Fruit fly (Drosophila melanogaster): ENCODE data around the gene Acbp5.
A peak's percentile ranks its signal among the peaks of the same experiment; 100 is the strongest.

Gene Acbp5

dm6 chr3L:8748323-8748722 lies 40.0 kb downstream of the Acbp5 start (continued):
- TF ChIP-seq ERR (GFP tag; optimal IDR thresholded peaks at IDR 0.05) = no peak
- TF ChIP-seq Pdp1 (GFP tag; optimal IDR thresholded peaks at IDR 0.05) = no peak
- no peak for TF ChIP-seq ase (GFP tag; IDR thresholded peaks at IDR 0.05)
- no peak for TF ChIP-seq CG18476 (GFP tag; optimal IDR thresholded peaks at IDR 0.05)
- TF ChIP-seq Sox102F (GFP tag; optimal IDR thresholded peaks at IDR 0.05) = peak; percentile 32
- no peak for TF ChIP-seq az2 (GFP tag; optimal IDR thresholded peaks at IDR 0.05)
- TF ChIP-seq sima (GFP tag; optimal IDR thresholded peaks at IDR 0.05) = no peak
- no peak for TF ChIP-seq Ssrp (tag; optimal IDR thresholded peaks at IDR 0.05)
- no peak for TF ChIP-seq CG11504 (tag; optimal IDR thresholded peaks at IDR 0.05)
- no peak for TF ChIP-seq lbe (GFP tag; optimal IDR thresholded peaks at IDR 0.05)
- peak in 1 of 2 experiments; percentile 4 for TF ChIP-seq bsh (GFP tag; optimal IDR thresholded peaks at IDR 0.05)
- peak; percentile 26 for TF ChIP-seq gem (tag; optimal IDR thresholded peaks at IDR 0.05)
- TF ChIP-seq CG12769 (tag; optimal IDR thresholded peaks at IDR 0.05) = no peak
- TF ChIP-seq Fer1 (GFP tag; optimal IDR thresholded peaks at IDR 0.05) = no peak
- TF ChIP-seq Hr51 (GFP tag; optimal IDR thresholded peaks at IDR 0.05) = peak in 1 of 2 experiments; percentile 7
- no peak for TF ChIP-seq Doc2 (GFP tag; IDR thresholded peaks at IDR 0.05)
- TF ChIP-seq croc (GFP tag; conservative IDR thresholded peaks at IDR 0.05) = no peak
- no peak for TF ChIP-seq CG7928 (GFP tag; optimal IDR thresholded peaks at IDR 0.05)
- peak; percentile 12 for TF ChIP-seq CG2712 (tag; optimal IDR thresholded peaks at IDR 0.05)
- no peak for TF ChIP-seq CG12744 (GFP tag; optimal IDR thresholded peaks at IDR 0.05)
- no peak for TF ChIP-seq CG16813 (GFP tag; IDR thresholded peaks at IDR 0.05; ENCODE audit: partially characterized antibody)
- TF ChIP-seq cwo (GFP tag; optimal IDR thresholded peaks at IDR 0.05) = no peak
- TF ChIP-seq odd (GFP tag; optimal IDR thresholded peaks at IDR 0.05) = no peak
- TF ChIP-seq Oaz (GFP tag; IDR thresholded peaks at IDR 0.05) = no peak
- no peak for TF ChIP-seq CG10267 (tag; optimal IDR thresholded peaks at IDR 0.05)
- no peak for TF ChIP-seq nmo (GFP tag; optimal IDR thresholded peaks at IDR 0.05)
- no peak for TF ChIP-seq zfh1 (GFP tag; IDR thresholded peaks at IDR 0.05)
- no peak for TF ChIP-seq gcm2 (GFP tag; optimal IDR thresholded peaks at IDR 0.05)
- no peak for TF ChIP-seq Oli (tag; optimal IDR thresholded peaks at IDR 0.05)
- peak; percentile 31; the same call in 1 of the 3 replicates for TF ChIP-seq row (GFP tag; IDR thresholded peaks at IDR 0.05)
- no peak for TF ChIP-seq CG3407 (GFP tag; optimal IDR thresholded peaks at IDR 0.05)
- TF ChIP-seq Lim3 (GFP tag; IDR thresholded peaks at IDR 0.05) = no peak
- no peak for TF ChIP-seq cas (GFP tag; IDR thresholded peaks at IDR 0.05)
- TF ChIP-seq ems (GFP tag; optimal IDR thresholded peaks at IDR 0.05) = no peak
- peak; percentile 63 for TF ChIP-seq sens (GFP tag)
- no peak for TF ChIP-seq bcd (GFP tag; optimal IDR thresholded peaks at IDR 0.05)
- TF ChIP-seq pb (GFP tag; optimal IDR thresholded peaks at IDR 0.05) = no peak
- TF ChIP-seq CG17612 (GFP tag; IDR thresholded peaks at IDR 0.05) = no peak
- no peak for TF ChIP-seq CG34376 (GFP tag; optimal IDR thresholded peaks at IDR 0.05)
- no peak for TF ChIP-seq knrl (GFP tag; IDR thresholded peaks at IDR 0.05; ENCODE audit: partially characterized antibody)
- TF ChIP-seq kah (GFP tag; optimal IDR thresholded peaks at IDR 0.05) = no peak
- no peak for TF ChIP-seq NC2α (GFP tag; optimal IDR thresholded peaks at IDR 0.05)
- no peak for TF ChIP-seq CoRest (tag; optimal IDR thresholded peaks at IDR 0.05)
- no peak for TF ChIP-seq CG7987 (GFP tag; optimal IDR thresholded peaks at IDR 0.05)
- TF ChIP-seq fd3F (GFP tag; optimal IDR thresholded peaks at IDR 0.05) = no peak

Data from whole organism, embryonic.